Worm (Caenorhabditis elegans) whole organism, mixed stage, embryonic: ENCODE results near the gene his-38.

ENCODE experiments used
- ces-1 ChIP-seq: fragments of 150-350 bp; optimal IDR thresholded peaks from 2 replicates; lab custom pipeline; 2014; ENCODE audit warnings: missing biosample characterization, missing genetic modification reagents, missing genetic modification characterization
- hlh-1 ChIP-seq: fragments of 150-350 bp; optimal IDR thresholded peaks from 2 replicates; lab custom pipeline; 2014; ENCODE audit warnings: missing biosample characterization, missing genetic modification reagents, missing genetic modification characterization
- nhr-28 ChIP-seq: fragments of 150-350 bp; optimal IDR thresholded peaks from 2 replicates; lab custom pipeline; 2014; ENCODE audit warnings: missing biosample characterization, missing genetic modification characterization
- pha-4 ChIP-seq: fragments of 150-350 bp; optimal IDR thresholded peaks from 2 replicates; lab custom pipeline; 2018; ENCODE audit warnings: missing biosample characterization, missing genetic modification reagents, missing genetic modification characterization
- snpc-4 ChIP-seq: fragments of 150-350 bp; optimal IDR thresholded peaks from 2 replicates; lab custom pipeline; 2014; ENCODE audit warnings: missing biosample characterization, missing genetic modification characterization
- sptf-1 ChIP-seq: sonication (generic microtip); optimal IDR thresholded peaks from 2 replicates; lab custom pipeline; 2017; ENCODE audit warnings: mild to moderate bottlenecking, missing genetic modification characterization, moderate library complexity, missing compliant biosample characterization
- unc-62 ChIP-seq: fragments of 150-350 bp; optimal IDR thresholded peaks from 2 replicates; lab custom pipeline; 2014; ENCODE audit warnings: missing biosample characterization, missing genetic modification reagents, missing genetic modification characterization

- TF ChIP-seq hlh-1 (tag; lab: Kevin White, UChicago) (no peak), ces-1 (no peak), snpc-4 (tag; lab: Kevin White, UChicago) (no peak), sptf-1 (tag; lab: Kevin White, UChicago) (no peak), pha-4 (tag; lab: Kevin White, UChicago) (no peak), unc-62 (GFP tag; lab: Kevin White, UChicago) (no peak), nhr-28 (no peak)
Observed at ce11 chrX:7265348-7265747, 44.3 kb downstream of the his-38 start, which contains the start of gene F46H5.2.
